Fruit fly (Drosophila melanogaster) whole organism, adult: ENCODE data around the gene SNF4Agamma.

Experiments used
- CG11617 ChIP-seq: fragments of 200-800 bp; sonication (Bioruptor generic); optimal IDR thresholded peaks from 2 replicates; lab custom pipeline; 2017; ENCODE audit warnings: mild to moderate bottlenecking, missing biosample characterization, missing genetic modification reagents, missing genetic modification characterization
- CG12768 ChIP-seq: fragments of 200-800 bp; sonication (Bioruptor generic); optimal IDR thresholded peaks from 2 replicates; lab custom pipeline; 2017; ENCODE audit warnings: missing biosample characterization, missing genetic modification characterization, mild to moderate bottlenecking, moderate library complexity, missing genetic modification reagents
- CG14711 ChIP-seq: fragments of 200-800 bp; sonication (Bioruptor generic); optimal IDR thresholded peaks from 2 replicates; lab custom pipeline; 2018; ENCODE audit warnings: missing biosample characterization, mild to moderate bottlenecking, missing genetic modification characterization, moderate library complexity
- CG1620 ChIP-seq: fragments of 200-800 bp; sonication (Bioruptor generic); optimal IDR thresholded peaks from 2 replicates; lab custom pipeline; 2016; ENCODE audit warnings: missing biosample characterization, missing genetic modification characterization
- CG33017 ChIP-seq: fragments of 200-800 bp; sonication (Bioruptor generic); optimal IDR thresholded peaks from 2 replicates; lab custom pipeline; 2018; ENCODE audit warnings: missing biosample characterization, mild to moderate bottlenecking, missing genetic modification characterization, moderate library complexity
- CG5204 ChIP-seq: fragments of 200-800 bp; sonication (Bioruptor generic); optimal IDR thresholded peaks from 2 replicates; lab custom pipeline; 2016; ENCODE audit warnings: missing biosample characterization, missing genetic modification characterization
- CG7045 ChIP-seq: fragments of 200-800 bp; sonication (Bioruptor generic); optimal IDR thresholded peaks from 2 replicates; lab custom pipeline; 2017; ENCODE audit warnings: missing biosample characterization, mild to moderate bottlenecking, missing genetic modification characterization
- CG7101 ChIP-seq: fragments of 200-800 bp; sonication (Bioruptor generic); optimal IDR thresholded peaks from 2 replicates; lab custom pipeline; 2018; ENCODE audit warnings: missing biosample characterization, mild to moderate bottlenecking, missing genetic modification characterization, moderate library complexity
- Clk ChIP-seq: fragments of 200-800 bp; sonication (Bioruptor generic); optimal IDR thresholded peaks from 2 replicates; lab custom pipeline; 2017; ENCODE audit warnings: missing biosample characterization, missing genetic modification characterization
- Crg-1 ChIP-seq: fragments of 200-800 bp; sonication (Bioruptor generic); optimal IDR thresholded peaks from 2 replicates; lab custom pipeline; 2016; ENCODE audit warnings: missing biosample characterization, missing genetic modification characterization
- Hr96 ChIP-seq: fragments of 200-800 bp; sonication (Bioruptor generic); optimal IDR thresholded peaks from 2 replicates; lab custom pipeline; 2016; ENCODE audit warnings: missing biosample characterization, missing genetic modification characterization
- Mnt ChIP-seq: fragments of 200-800 bp; sonication (Bioruptor generic); optimal IDR thresholded peaks from 2 replicates; lab custom pipeline; 2016; ENCODE audit warnings: missing biosample characterization, mild to moderate bottlenecking, missing genetic modification characterization
- bab1 ChIP-seq: fragments of 200-800 bp; sonication (Bioruptor generic); optimal IDR thresholded peaks from 3 replicates; lab custom pipeline; 2019; ENCODE audit warnings: missing biosample characterization, mild to moderate bottlenecking, missing genetic modification characterization, moderate library complexity
- cic ChIP-seq: fragments of 200-800 bp; sonication (Bioruptor generic); optimal IDR thresholded peaks from 2 replicates; lab custom pipeline; 2017; ENCODE audit warnings: missing biosample characterization, mild to moderate bottlenecking, missing genetic modification characterization, moderate library complexity
- cnc ChIP-seq, 2 experiments: fragments of >200 bp; optimal IDR thresholded peaks; 2 replicates each; lab custom pipeline; 2017
- kay ChIP-seq: fragments of 200-800 bp; sonication (Bioruptor generic); peaks from one replicate; lab custom pipeline; 2016; ENCODE audit warnings: missing biosample characterization, missing genetic modification characterization, borderline replicate concordance
- ovo ChIP-seq: fragments of 200-800 bp; sonication (Bioruptor generic); optimal IDR thresholded peaks from 2 replicates; lab custom pipeline; 2016; ENCODE audit warnings: missing biosample characterization, missing genetic modification characterization
- pad ChIP-seq: fragments of 200-800 bp; sonication (Bioruptor generic); optimal IDR thresholded peaks from 3 replicates; lab custom pipeline; 2017; ENCODE audit warnings: missing biosample characterization, missing genetic modification characterization, mild to moderate bottlenecking, moderate library complexity, missing genetic modification reagents
- tj ChIP-seq: fragments of 200-800 bp; sonication (Bioruptor generic); optimal IDR thresholded peaks from 3 replicates; lab custom pipeline; 2017; ENCODE audit warnings: missing biosample characterization, mild to moderate bottlenecking, missing genetic modification characterization, moderate library complexity
- toe ChIP-seq: fragments of 200-800 bp; sonication (Bioruptor generic); optimal IDR thresholded peaks from 2 replicates; lab custom pipeline; 2016; ENCODE audit warnings: missing biosample characterization, missing genetic modification characterization

Gene SNF4Agamma

DNA sequence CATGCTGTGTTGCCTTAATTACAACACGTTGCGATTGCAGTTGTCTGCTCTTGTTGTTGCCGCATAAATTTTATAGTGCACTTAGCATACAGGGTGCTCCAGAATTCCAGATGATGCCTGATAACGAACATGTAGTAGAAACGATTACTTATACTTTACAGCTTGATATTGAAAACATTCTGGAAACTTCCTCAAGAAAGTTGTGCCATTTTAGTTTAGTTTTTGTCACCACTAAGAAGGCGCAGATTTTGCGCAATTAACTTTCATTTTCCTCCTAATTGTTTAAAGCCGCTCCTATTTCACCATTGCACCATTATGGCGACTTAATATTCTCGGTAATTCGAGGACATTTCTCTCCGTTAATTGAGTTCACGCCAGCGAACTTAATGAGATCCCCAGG is 51.7 kb downstream of the SNF4Agamma start:
- no peak for TF ChIP-seq toe

DNA sequence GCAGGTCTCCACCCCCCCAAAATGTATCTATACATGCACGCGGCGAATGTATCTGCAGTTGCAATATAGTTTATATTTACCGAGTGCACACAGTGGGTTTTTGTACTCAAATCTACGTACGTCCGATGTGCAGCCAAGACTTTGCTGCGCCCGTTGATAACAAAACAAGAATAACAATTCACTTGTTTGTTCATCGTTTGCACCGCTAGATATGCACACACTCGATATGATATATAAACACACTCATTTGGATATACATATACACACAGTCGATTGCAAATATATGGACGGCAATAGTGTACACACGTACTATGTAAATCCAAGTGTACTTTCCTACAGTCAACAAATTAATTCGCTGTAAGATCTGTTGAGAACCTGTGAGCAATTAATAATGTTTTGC is 53.2 kb downstream of the SNF4Agamma start:
- peak; percentile 24 for TF ChIP-seq tj
- peak; percentile 61 for TF ChIP-seq CG11617
- TF ChIP-seq CG33017 = peak; percentile 55
- peak; percentile 68 for TF ChIP-seq Hr96 (GFP tag; lab: Kevin White, UChicago)
- peak; percentile 88 for TF ChIP-seq CG7045 (GFP tag; lab: Kevin White, UChicago)
- TF ChIP-seq CG5204 (GFP tag; lab: Kevin White, UChicago) = no peak
- peak; percentile 66 for TF ChIP-seq Crg-1
- no peak for TF ChIP-seq cnc (optimal IDR thresholded peaks at IDR 0.05; lab: Kevin White, UChicago)
- no peak for TF ChIP-seq bab1 (GFP tag; lab: Kevin White, UChicago)
- peak; percentile 64 for TF ChIP-seq toe
- peak; percentile 51 for TF ChIP-seq CG14711 (tag; lab: Kevin White, UChicago)
- peak; percentile 3 for TF ChIP-seq CG1620
- TF ChIP-seq ovo = peak; percentile 88
- peak; percentile 94 for TF ChIP-seq cic (GFP tag; lab: Kevin White, UChicago)
- peak; percentile 53 for TF ChIP-seq Clk (GFP tag; lab: Kevin White, UChicago)
- TF ChIP-seq CG7101 (tag; lab: Kevin White, UChicago) = peak; percentile 71
- TF ChIP-seq Mnt (GFP tag; lab: Kevin White, UChicago) = peak; percentile 48
- TF ChIP-seq CG12768 (GFP tag; lab: Kevin White, UChicago) = peak; percentile 90
- peak; percentile 69 for TF ChIP-seq pad (GFP tag; lab: Kevin White, UChicago)
- peak; percentile 89 for TF ChIP-seq kay (GFP tag; lab: Kevin White, UChicago)

DNA sequence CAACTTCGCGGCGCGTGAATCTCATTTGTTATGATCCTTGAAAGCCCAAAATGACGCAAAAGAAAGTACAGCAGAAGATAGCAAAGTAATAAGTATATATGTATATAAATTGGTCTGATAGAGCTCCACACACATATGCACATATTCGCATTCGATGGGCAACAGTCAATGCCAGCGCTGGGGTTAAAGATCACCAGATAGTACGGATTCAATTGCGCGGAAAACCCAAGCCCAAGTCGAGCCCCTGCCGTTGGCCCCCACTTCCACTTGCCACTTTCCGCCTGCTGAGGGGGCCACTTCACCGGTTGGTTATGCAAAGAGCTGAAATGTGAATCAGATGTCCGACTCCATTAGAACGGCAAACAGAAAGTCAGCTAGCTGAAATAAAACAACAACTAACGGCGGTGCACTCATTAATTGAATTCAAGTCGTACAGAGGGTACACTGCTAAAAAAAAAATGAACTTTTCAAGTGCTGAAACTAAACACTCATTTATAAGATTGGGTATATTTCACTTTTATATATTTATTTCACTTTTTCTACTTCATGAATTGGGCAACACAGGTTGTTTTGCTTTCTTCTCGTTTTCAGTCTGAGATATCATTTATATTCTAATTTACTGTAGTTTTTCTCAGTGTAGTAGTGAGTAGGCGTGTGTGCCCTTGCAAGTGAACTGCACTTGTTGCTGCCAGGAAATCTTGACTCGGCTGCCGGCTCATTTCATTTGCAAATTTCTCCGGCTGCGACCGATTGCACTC is 54.9 kb downstream of the SNF4Agamma start:
- TF ChIP-seq pad (GFP tag; lab: Kevin White, UChicago) (peak; percentile 40), CG7101 (tag; lab: Kevin White, UChicago) (peak; percentile 77), cnc (optimal IDR thresholded peaks at IDR 0.05; lab: Kevin White, UChicago) (no peak), tj (peak; percentile 58), CG33017 (peak; percentile 90), Crg-1 (peak; percentile 62), cic (GFP tag; lab: Kevin White, UChicago) (peak; percentile 54), Clk (GFP tag; lab: Kevin White, UChicago) (peak; percentile 76), CG12768 (GFP tag; lab: Kevin White, UChicago) (peak; percentile 82), CG5204 (GFP tag; lab: Kevin White, UChicago) (peak; percentile 89), bab1 (GFP tag; lab: Kevin White, UChicago) (peak; percentile 44), Hr96 (GFP tag; lab: Kevin White, UChicago) (peak; percentile 54), toe (peak; percentile 73), kay (GFP tag; lab: Kevin White, UChicago) (peak; percentile 84), CG14711 (tag; lab: Kevin White, UChicago) (peak; percentile 56), Mnt (GFP tag; lab: Kevin White, UChicago) (peak; percentile 45), CG7045 (GFP tag; lab: Kevin White, UChicago) (peak; percentile 80), ovo (peak; percentile 61), CG11617 (peak; percentile 86), CG1620 (peak; percentile 59)

DNA sequence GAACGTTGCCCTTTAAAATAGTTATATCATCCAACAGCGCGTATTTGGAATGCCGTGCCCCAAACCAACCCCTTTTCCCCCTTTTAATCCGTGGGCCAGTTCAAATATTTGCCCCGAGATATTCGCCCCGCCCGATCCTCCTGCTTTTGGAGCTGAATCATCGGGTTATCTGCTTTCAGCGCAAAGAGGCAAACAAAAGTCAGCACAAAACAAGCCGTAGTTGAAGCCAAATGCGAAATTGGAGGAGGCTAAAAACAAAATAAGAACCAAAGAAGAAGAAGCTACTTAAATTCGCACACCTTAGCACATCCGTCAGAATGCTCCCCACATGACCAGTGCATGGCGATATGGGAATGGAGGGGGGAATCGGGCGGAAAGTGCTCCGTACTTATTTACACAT is 57.0 kb downstream of the SNF4Agamma start:
- TF ChIP-seq CG1620 (no peak), kay (GFP tag; lab: Kevin White, UChicago) (peak; percentile 24), tj (peak; percentile 100)

DNA sequence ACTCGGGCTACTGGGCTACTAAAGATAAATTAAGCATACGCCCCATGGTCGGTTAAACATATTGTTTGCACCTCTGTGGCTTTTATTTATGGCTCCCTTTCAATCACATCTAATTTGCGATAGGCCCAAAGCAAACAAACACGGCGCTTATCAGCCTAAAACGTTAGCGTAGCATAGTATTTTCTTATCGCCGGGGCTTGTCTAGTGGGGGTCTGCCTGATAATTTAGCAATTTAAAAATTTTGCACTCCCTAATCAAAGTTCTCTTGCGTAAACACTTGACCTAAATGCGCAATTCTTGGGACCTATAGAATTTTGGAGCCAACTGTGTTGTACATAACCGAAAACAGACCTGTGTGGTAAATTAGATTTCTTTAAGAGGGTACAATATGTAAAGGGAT is 57.5 kb downstream of the SNF4Agamma start:
- TF ChIP-seq cic (GFP tag; lab: Kevin White, UChicago) = peak; percentile 63
- no peak for TF ChIP-seq CG7045 (GFP tag; lab: Kevin White, UChicago)

DNA sequence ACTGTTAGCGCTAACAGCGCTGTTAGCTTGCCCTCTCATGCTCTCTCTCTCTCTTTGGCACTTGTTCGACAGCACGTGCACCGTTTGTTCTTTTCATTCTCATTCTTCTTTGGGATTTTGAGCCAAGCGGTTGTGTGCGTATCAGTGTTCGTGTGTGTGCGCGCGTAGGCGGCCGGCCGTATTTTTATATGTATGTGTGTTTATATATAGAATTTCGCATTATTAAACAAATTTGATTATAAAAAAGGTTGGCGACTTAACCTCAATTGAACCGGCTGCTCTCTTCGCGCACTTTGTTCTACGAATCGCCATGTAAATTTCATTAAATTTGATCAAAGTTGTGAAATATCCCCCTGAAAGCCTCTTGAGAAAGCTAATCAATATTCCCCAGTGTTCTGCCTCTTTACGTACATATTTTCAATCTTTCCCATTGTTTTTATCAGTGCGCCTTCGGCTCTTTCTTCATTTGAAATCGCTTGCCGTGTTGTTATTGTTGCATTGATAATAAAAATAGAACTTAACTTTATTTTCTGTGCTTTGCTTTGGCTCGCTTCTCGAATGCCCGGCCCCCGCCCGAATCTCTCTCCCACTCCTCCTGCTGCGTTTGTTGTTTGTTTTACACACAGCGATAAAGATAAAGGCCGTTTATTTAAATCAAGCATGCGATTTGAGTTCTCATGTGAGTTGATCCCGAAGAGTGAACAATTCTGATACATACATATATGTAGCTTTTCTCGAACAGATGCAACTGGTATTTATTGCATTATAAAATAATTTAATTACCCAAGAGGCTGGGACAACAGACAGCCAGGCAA is 58.8 kb downstream of the SNF4Agamma start:
- no peak for TF ChIP-seq pad (GFP tag; lab: Kevin White, UChicago)
- no peak for TF ChIP-seq CG12768 (GFP tag; lab: Kevin White, UChicago)
- no peak for TF ChIP-seq Hr96 (GFP tag; lab: Kevin White, UChicago)
- TF ChIP-seq ovo = peak; percentile 12
- TF ChIP-seq kay (GFP tag; lab: Kevin White, UChicago) = peak; percentile 90
- TF ChIP-seq cnc (optimal IDR thresholded peaks at IDR 0.05; lab: Kevin White, UChicago) = no peak
- peak; percentile 44 for TF ChIP-seq cic (GFP tag; lab: Kevin White, UChicago)
- TF ChIP-seq Clk (GFP tag; lab: Kevin White, UChicago) = no peak
- no peak for TF ChIP-seq CG7045 (GFP tag; lab: Kevin White, UChicago)
- peak; percentile 24 for TF ChIP-seq Mnt (GFP tag; lab: Kevin White, UChicago)
- no peak for TF ChIP-seq toe
- no peak for TF ChIP-seq CG7101 (tag; lab: Kevin White, UChicago)
